Worm (Caenorhabditis elegans): ENCODE data around the gene F21C10.9.

The F21C10.9 gene

DNA sequence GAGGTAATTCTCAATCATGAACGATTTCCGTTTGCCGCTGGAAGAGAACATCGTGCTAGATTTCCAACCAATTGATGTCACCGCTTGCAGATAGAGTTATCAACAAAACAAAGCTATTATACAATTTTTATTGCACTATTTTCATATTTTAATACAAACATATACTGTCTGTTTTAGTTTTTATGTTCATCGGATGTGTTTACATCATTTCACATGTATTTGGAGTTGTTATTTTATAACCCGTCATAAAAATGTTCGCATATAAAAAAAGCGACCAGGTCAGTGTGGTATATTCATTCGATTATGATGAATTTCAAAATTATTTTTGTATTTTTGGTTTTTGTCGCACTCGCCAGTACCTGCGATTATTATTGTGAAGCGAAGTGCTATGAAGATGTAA, 24.7 kb upstream of the F21C10.9 start, which contains the start of gene F21C10.11:
Gene F21C10.11, plus strand, starts transcription at position 301 of the 400 bp plus-strand sequence.
- TF ChIP-seq tbx-2 (tag; optimal IDR thresholded peaks at IDR 0.05): no peak

DNA sequence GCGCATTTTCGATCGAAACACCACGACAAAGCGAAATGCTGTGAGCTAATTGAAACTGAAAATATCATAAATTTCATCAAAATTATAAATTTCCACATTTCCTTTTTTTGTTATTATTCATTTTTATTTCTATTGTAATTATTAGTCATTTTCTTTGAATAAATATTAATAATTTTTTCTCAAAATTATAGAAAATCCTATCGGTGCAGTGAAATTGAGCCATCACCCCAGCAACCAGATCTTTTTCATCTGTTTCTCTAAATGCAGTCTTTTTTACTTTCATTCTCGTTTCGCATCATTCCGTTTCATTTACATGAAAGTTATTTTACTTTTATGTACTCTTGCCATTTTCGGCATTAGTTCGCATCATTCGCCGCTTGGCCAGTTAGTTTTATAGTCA, 23.5 kb upstream of the F21C10.9 start, which contains the start of gene F21C10.13:
Gene F21C10.13, plus strand, starts transcription at position 301 of the 400 bp plus-strand sequence.
- TF ChIP-seq fax-1 (tag; optimal IDR thresholded peaks at IDR 0.05): no peak
- no peak for TF ChIP-seq ceh-2 (tag; optimal IDR thresholded peaks at IDR 0.05)
- TF ChIP-seq ama-1 (optimal IDR thresholded peaks at IDR 0.05): no peak
- TF ChIP-seq pag-3 (tag; optimal IDR thresholded peaks at IDR 0.05; ENCODE audit: borderline replicate concordance): no peak
- no peak for TF ChIP-seq ceh-48 (tag; optimal IDR thresholded peaks at IDR 0.05)

- no peak for TF ChIP-seq pros-1 (tag; optimal IDR thresholded peaks at IDR 0.05)
- no peak for TF ChIP-seq hlh-15 (tag; optimal IDR thresholded peaks at IDR 0.05)
Measured at ce11 chrV:9112467-9112866, 14.0 kb upstream of the F21C10.9 start, which contains the start of gene F21C10.7. F21C10.7 (plus strand) TSS chrV:9112767.

DNA sequence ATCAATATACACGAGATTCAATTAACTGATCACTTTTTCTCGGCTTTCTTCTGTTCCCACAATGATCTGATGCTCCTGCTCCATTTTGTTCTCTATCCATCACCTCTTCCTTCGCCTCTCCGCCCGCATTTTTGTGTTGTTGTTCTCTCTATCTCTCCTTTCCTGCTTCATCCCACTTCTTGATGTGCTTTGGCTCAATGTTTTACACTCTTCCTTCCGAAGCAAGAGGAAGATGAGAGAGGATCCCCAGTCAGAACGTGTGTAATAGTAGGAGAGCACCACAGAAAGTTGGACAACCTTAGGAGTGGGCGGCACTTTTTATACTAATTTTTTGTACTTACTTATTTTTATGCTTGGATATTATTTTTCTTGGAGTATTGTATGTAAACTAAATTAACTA, 13.5 kb upstream of the F21C10.9 start:
- peak; percentile 47 for TF ChIP-seq ceh-18 (tag; optimal IDR thresholded peaks at IDR 0.05)
- TF ChIP-seq ama-1 (optimal IDR thresholded peaks at IDR 0.05): no peak
- TF ChIP-seq madf-2 (tag; optimal IDR thresholded peaks at IDR 0.05): no peak
- TF ChIP-seq fkh-6 (tag; optimal IDR thresholded peaks at IDR 0.05): no peak
- TF ChIP-seq K09A11.1 (tag; optimal IDR thresholded peaks at IDR 0.05; ENCODE audit: insufficient read depth): no peak
- TF ChIP-seq ztf-16 (tag; optimal IDR thresholded peaks at IDR 0.05): no peak
- no peak for TF ChIP-seq pros-1 (tag; optimal IDR thresholded peaks at IDR 0.05)
- TF ChIP-seq sox-4 (tag; optimal IDR thresholded peaks at IDR 0.05): no peak

- no peak for TF ChIP-seq madf-2 (tag; optimal IDR thresholded peaks at IDR 0.05)
- no peak for TF ChIP-seq ceh-48 (tag; optimal IDR thresholded peaks at IDR 0.05)
- no peak for TF ChIP-seq ref-2 (tag; optimal IDR thresholded peaks at IDR 0.05)
- TF ChIP-seq nhr-232 (tag; optimal IDR thresholded peaks at IDR 0.05): no peak
- TF ChIP-seq fkh-6 (tag; optimal IDR thresholded peaks at IDR 0.05): no peak
- no peak for TF ChIP-seq lin-11 (tag; optimal IDR thresholded peaks at IDR 0.05)
- TF ChIP-seq K09A11.1 (tag; optimal IDR thresholded peaks at IDR 0.05; ENCODE audit: insufficient read depth): no peak
- no peak for TF ChIP-seq elt-4 (tag; optimal IDR thresholded peaks at IDR 0.05)
- TF ChIP-seq odd-2 (tag; optimal IDR thresholded peaks at IDR 0.05): no peak
- no peak for TF ChIP-seq hlh-8 (tag; optimal IDR thresholded peaks at IDR 0.05)
Measured at ce11 chrV:9109281-9109680, 10.8 kb upstream of the F21C10.9 start, which contains the start of gene pqn-31. pqn-31 (plus strand) TSS chrV:9109581.

DNA sequence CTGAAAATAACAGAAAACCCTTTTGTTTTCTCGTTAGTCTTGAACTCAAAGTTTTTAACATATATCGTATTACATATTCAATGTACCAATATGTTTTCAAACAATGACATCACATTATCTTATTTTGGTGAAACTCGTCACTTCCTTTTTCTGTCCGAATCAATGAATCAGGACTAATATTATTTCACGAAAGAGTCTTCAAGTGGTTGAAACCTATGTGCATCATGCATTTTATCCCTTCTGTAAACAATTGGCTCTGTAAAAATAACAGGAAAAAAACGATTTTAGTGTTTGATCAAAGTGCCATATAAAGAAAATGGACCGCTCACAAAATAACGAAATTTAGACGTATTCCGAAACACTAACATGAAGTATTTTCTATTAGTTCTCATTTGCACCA, 9.7 kb upstream of the F21C10.9 start, which contains the start of gene F21C10.18:
Gene F21C10.18, plus strand, starts transcription at position 301 of the 400 bp plus-strand sequence.
- TF ChIP-seq ceh-6 (GFP tag; optimal IDR thresholded peaks at IDR 0.05): no peak

- TF ChIP-seq elt-4 (tag; optimal IDR thresholded peaks at IDR 0.05): no peak
- no peak for TF ChIP-seq ztf-16 (tag; optimal IDR thresholded peaks at IDR 0.05)
- TF ChIP-seq nfya-1 (tag; optimal IDR thresholded peaks at IDR 0.05): no peak
- no peak for TF ChIP-seq sdc-2 (tag; optimal IDR thresholded peaks at IDR 0.05)
- no peak for TF ChIP-seq mec-3 (tag; optimal IDR thresholded peaks at IDR 0.05; ENCODE audit: borderline replicate concordance)
- no peak for TF ChIP-seq ceh-48 (tag; optimal IDR thresholded peaks at IDR 0.05)
- no peak for TF ChIP-seq ceh-19 (GFP tag; optimal IDR thresholded peaks at IDR 0.05)
- TF ChIP-seq ceh-6 (GFP tag; optimal IDR thresholded peaks at IDR 0.05): no peak
- no peak for TF ChIP-seq fkh-10 (GFP tag; optimal IDR thresholded peaks at IDR 0.05)
- no peak for TF ChIP-seq fax-1 (tag; optimal IDR thresholded peaks at IDR 0.05)
- TF ChIP-seq hlh-8 (tag; optimal IDR thresholded peaks at IDR 0.05): no peak
- TF ChIP-seq C08G9.2 (tag; optimal IDR thresholded peaks at IDR 0.05): no peak
- TF ChIP-seq zip-5 (tag; optimal IDR thresholded peaks at IDR 0.05): no peak
- no peak for TF ChIP-seq pqm-1 (tag; optimal IDR thresholded peaks at IDR 0.05)
Measured at ce11 chrV:9101062-9101461, 2.6 kb upstream of the F21C10.9 start, which contains the start of gene frpr-6. frpr-6 (minus strand) TSS chrV:9101162.

Data from whole organism, late embryonic.